Worm (Caenorhabditis elegans) whole organism, L3 larva: ENCODE data around the gene ZC443.2.

Experiments used
- aly-2 ChIP-seq: fragments of 150-350 bp; optimal IDR thresholded peaks from 2 replicates; lab custom pipeline; 2014; ENCODE audit warnings: missing biosample characterization, missing genetic modification characterization
- ama-1 ChIP-seq: fragments of 150-350 bp; optimal IDR thresholded peaks from 2 replicates; lab custom pipeline; 2018
- ceh-28 ChIP-seq: fragments of 150-350 bp; optimal IDR thresholded peaks from 2 replicates; lab custom pipeline; 2014; ENCODE audit warnings: missing biosample characterization, missing genetic modification reagents, missing genetic modification characterization
- ceh-82 ChIP-seq: fragments of 150-350 bp; optimal IDR thresholded peaks from 2 replicates; lab custom pipeline; 2014; ENCODE audit warnings: missing biosample characterization, missing genetic modification characterization
- ceh-9 ChIP-seq: sonication (generic microtip); optimal IDR thresholded peaks from 2 replicates; lab custom pipeline; 2018; ENCODE audit warnings: missing biosample characterization, missing genetic modification characterization
- daf-12 ChIP-seq: fragments of 150-350 bp; optimal IDR thresholded peaks from 2 replicates; lab custom pipeline; 2014; ENCODE audit warnings: missing biosample characterization, missing genetic modification reagents, missing genetic modification characterization
- egl-27 ChIP-seq: sonication (generic microtip); optimal IDR thresholded peaks from 4 replicates; lab custom pipeline; 2017; ENCODE audit warnings: missing biosample characterization, missing genetic modification reagents, missing genetic modification characterization
- egl-5 ChIP-seq: fragments of 150-350 bp; optimal IDR thresholded peaks from 2 replicates; lab custom pipeline; 2017; ENCODE audit warnings: missing biosample characterization, missing genetic modification reagents, missing genetic modification characterization, inconsistent platforms
- elt-1 ChIP-seq: fragments of 150-350 bp; optimal IDR thresholded peaks from 2 replicates; lab custom pipeline; 2014; ENCODE audit warnings: missing biosample characterization, missing genetic modification characterization
- elt-3 ChIP-seq, 3 experiments: fragments of 150-350 bp in 1 of 3; sonication (generic microtip) in 2 of 3; optimal IDR thresholded peaks; 2 replicates in 2 of 3; 4 replicates in 1 of 3; lab custom pipeline; 2014 to 2017; ENCODE audit warnings: missing biosample characterization in 3 of 3, missing genetic modification characterization in 3 of 3
- eor-1 ChIP-seq, 2 experiments: fragments of 150-350 bp; optimal IDR thresholded peaks; 2 replicates each; lab custom pipeline; 2014 to 2018; ENCODE audit warnings: missing biosample characterization in 2 of 2, missing genetic modification characterization in 2 of 2
- fkh-10 ChIP-seq: sonication (generic microtip); optimal IDR thresholded peaks from 2 replicates; lab custom pipeline; 2017; ENCODE audit warnings: missing biosample characterization, missing genetic modification reagents, missing genetic modification characterization
- fkh-2 ChIP-seq: fragments of 150-350 bp; optimal IDR thresholded peaks from 2 replicates; lab custom pipeline; 2014; ENCODE audit warnings: missing biosample characterization, missing genetic modification reagents, missing genetic modification characterization
- fos-1 ChIP-seq: fragments of 150-350 bp; optimal IDR thresholded peaks from 2 replicates; lab custom pipeline; 2014; ENCODE audit warnings: missing biosample characterization, missing genetic modification characterization
- hmg-11 ChIP-seq: sonication (generic microtip); optimal IDR thresholded peaks from 2 replicates; lab custom pipeline; 2016; ENCODE audit warnings: missing genetic modification characterization, missing compliant biosample characterization
- jun-1 ChIP-seq: fragments of 150-350 bp; optimal IDR thresholded peaks from 2 replicates; lab custom pipeline; 2014; ENCODE audit warnings: missing biosample characterization, missing genetic modification reagents, missing genetic modification characterization
- lin-15B ChIP-seq: fragments of 150-350 bp; optimal IDR thresholded peaks from 2 replicates; lab custom pipeline; 2014; ENCODE audit warnings: missing biosample characterization, missing genetic modification characterization
- lin-39 ChIP-seq: fragments of 150-350 bp; optimal IDR thresholded peaks from 2 replicates; lab custom pipeline; 2018; ENCODE audit warnings: missing biosample characterization, missing genetic modification reagents, missing genetic modification characterization
- lsy-12 ChIP-seq: sonication (generic microtip); optimal IDR thresholded peaks from 2 replicates; lab custom pipeline; 2016; ENCODE audit warnings: mild to moderate bottlenecking, missing genetic modification characterization, missing compliant biosample characterization
- nfya-1 ChIP-seq: sonication (generic microtip); optimal IDR thresholded peaks from 2 replicates; lab custom pipeline; 2017; ENCODE audit warnings: missing genetic modification characterization, mild to moderate bottlenecking, missing compliant biosample characterization, antibody characterized with exemption, moderate library complexity; ENCODE audit not compliant: insufficient read depth
- nhr-11 ChIP-seq: fragments of 150-350 bp; optimal IDR thresholded peaks from 2 replicates; lab custom pipeline; 2014; ENCODE audit warnings: missing biosample characterization, missing genetic modification characterization
- nhr-12 ChIP-seq: fragments of 150-350 bp; optimal IDR thresholded peaks from 2 replicates; lab custom pipeline; 2014; ENCODE audit warnings: missing biosample characterization, missing genetic modification characterization
- nhr-23 ChIP-seq: fragments of 150-350 bp; optimal IDR thresholded peaks from 2 replicates; lab custom pipeline; 2014; ENCODE audit warnings: missing biosample characterization, missing genetic modification reagents, missing genetic modification characterization
- nhr-237 ChIP-seq: fragments of 150-350 bp; optimal IDR thresholded peaks from 2 replicates; lab custom pipeline; 2014; ENCODE audit warnings: missing biosample characterization, missing genetic modification characterization
- nhr-28 ChIP-seq: fragments of 150-350 bp; optimal IDR thresholded peaks from 2 replicates; lab custom pipeline; 2014; ENCODE audit warnings: missing biosample characterization, missing genetic modification characterization
- nhr-43 ChIP-seq: sonication (generic microtip); optimal IDR thresholded peaks from 2 replicates; lab custom pipeline; 2016; ENCODE audit warnings: mild to moderate bottlenecking, missing genetic modification characterization, missing compliant biosample characterization; ENCODE audit not compliant: poor library complexity, severe bottlenecking
- nhr-67 ChIP-seq: fragments of 150-350 bp; optimal IDR thresholded peaks from 2 replicates; lab custom pipeline; 2014; ENCODE audit warnings: missing biosample characterization, missing genetic modification characterization
- nhr-76 ChIP-seq: fragments of 150-350 bp; sonication (generic microtip); optimal IDR thresholded peaks from 5 replicates; lab custom pipeline; 2014; ENCODE audit warnings: missing biosample characterization, missing genetic modification characterization
- nhr-77 ChIP-seq: fragments of 150-350 bp; optimal IDR thresholded peaks from 2 replicates; lab custom pipeline; 2014; ENCODE audit warnings: missing biosample characterization, missing genetic modification characterization
- pha-4 ChIP-seq: fragments of 150-350 bp; optimal IDR thresholded peaks from 2 replicates; lab custom pipeline; 2014; ENCODE audit warnings: missing biosample characterization, missing genetic modification reagents, missing genetic modification characterization
- pqm-1 ChIP-seq: fragments of 150-350 bp; optimal IDR thresholded peaks from 2 replicates; lab custom pipeline; 2017; ENCODE audit warnings: missing biosample characterization, missing genetic modification characterization, inconsistent platforms
- sea-2 ChIP-seq: fragments of 150-350 bp; sonication (generic microtip); optimal IDR thresholded peaks from 4 replicates; lab custom pipeline; 2014; ENCODE audit warnings: missing biosample characterization, missing genetic modification reagents, missing genetic modification characterization
- skn-1 ChIP-seq: fragments of 150-350 bp; optimal IDR thresholded peaks from 2 replicates; lab custom pipeline; 2014; ENCODE audit warnings: missing biosample characterization, missing genetic modification characterization
- snpc-4 ChIP-seq: fragments of 150-350 bp; optimal IDR thresholded peaks from 2 replicates; lab custom pipeline; 2014; ENCODE audit warnings: missing biosample characterization, missing genetic modification characterization
- tbx-2 ChIP-seq: sonication (generic microtip); optimal IDR thresholded peaks from 2 replicates; lab custom pipeline; 2016; ENCODE audit warnings: mild to moderate bottlenecking, missing genetic modification characterization, missing compliant biosample characterization
- ztf-11 ChIP-seq: fragments of 150-350 bp; optimal IDR thresholded peaks from 2 replicates; lab custom pipeline; 2014; ENCODE audit warnings: missing biosample characterization, missing genetic modification characterization
- ztf-4 ChIP-seq: fragments of 150-350 bp; optimal IDR thresholded peaks from 2 replicates; lab custom pipeline; 2014; ENCODE audit warnings: missing biosample characterization, missing genetic modification characterization

ZC443.2 gene

DNA sequence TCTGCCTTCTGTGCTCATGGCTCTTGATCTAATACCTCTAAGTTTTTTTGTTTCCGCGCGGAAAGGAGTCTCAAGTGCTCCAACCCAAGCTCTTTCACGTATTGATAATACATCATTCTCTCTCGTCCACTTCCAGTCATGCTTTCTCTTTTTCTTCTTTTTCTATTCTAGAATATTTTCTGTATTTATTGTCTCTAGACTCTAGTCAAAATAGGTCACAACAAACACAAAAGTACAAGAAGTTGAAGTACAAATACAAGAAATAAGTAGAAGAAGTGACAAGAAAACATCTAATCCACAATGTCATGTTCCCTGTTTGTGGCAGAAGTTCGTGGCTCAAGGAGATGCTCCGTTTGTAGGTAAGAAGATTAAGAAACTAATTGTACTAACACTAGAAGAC, 37.8 kb downstream of the ZC443.2 start, which contains the start of gene ZC455.1:
Gene ZC455.1 (plus strand): TSS at position 301 of the 400 bp plus-strand sequence.
- TF ChIP-seq nhr-237 (tag; lab: Kevin White, UChicago), result no peak
- TF ChIP-seq ceh-28, result no peak
- no peak for TF ChIP-seq nhr-12 (tag; lab: Kevin White, UChicago)
- TF ChIP-seq sea-2 (GFP tag; lab: Kevin White, UChicago), result no peak
- no peak for TF ChIP-seq aly-2 (tag; lab: Kevin White, UChicago)
- no peak for TF ChIP-seq nhr-28 (tag; lab: Kevin White, UChicago)
- TF ChIP-seq jun-1 (tag; lab: Kevin White, UChicago), result no peak
- TF ChIP-seq ama-1 (lab: Kevin White, UChicago), result no peak
- no peak for TF ChIP-seq nhr-76 (tag; lab: Kevin White, UChicago)
- no peak for TF ChIP-seq lin-39 (tag; lab: Kevin White, UChicago)
- TF ChIP-seq daf-12 (tag; lab: Kevin White, UChicago), result no peak
- TF ChIP-seq ztf-4 (tag; lab: Kevin White, UChicago), result no peak
- no peak for TF ChIP-seq pha-4 (tag; lab: Kevin White, UChicago)
- no peak for TF ChIP-seq nhr-77 (tag; lab: Kevin White, UChicago)

- TF ChIP-seq nhr-23 (tag; lab: Kevin White, UChicago), result no peak
- TF ChIP-seq ama-1 (lab: Kevin White, UChicago), result no peak
- no peak for TF ChIP-seq nfya-1
- no peak for TF ChIP-seq ceh-28
- no peak for TF ChIP-seq elt-1 (tag; lab: Kevin White, UChicago)
- no peak for TF ChIP-seq nhr-67 (tag; lab: Kevin White, UChicago)
- no peak for TF ChIP-seq ceh-9 (tag; lab: Kevin White, UChicago)
- TF ChIP-seq ztf-11, result no peak
- no peak for TF ChIP-seq aly-2 (tag; lab: Kevin White, UChicago)
- no peak for TF ChIP-seq tbx-2 (tag; lab: Kevin White, UChicago)
- TF ChIP-seq snpc-4, result no peak
- TF ChIP-seq eor-1 (tag; optimal IDR thresholded peaks at IDR 0.05; lab: Kevin White, UChicago), result no peak
- TF ChIP-seq nhr-11 (tag; lab: Kevin White, UChicago), result no peak
- TF ChIP-seq ceh-82, result no peak
- no peak for TF ChIP-seq nhr-237 (tag; lab: Kevin White, UChicago)
- no peak for TF ChIP-seq sea-2 (GFP tag; lab: Kevin White, UChicago)
Measured at ce11 chrV:12768946-12769345, 42.0 kb downstream of the ZC443.2 start, which contains the start of gene srt-43. Gene srt-43, plus strand, starts transcription at chrV:12769246.

- TF ChIP-seq fos-1 (tag; lab: Kevin White, UChicago) (no peak), ztf-4 (tag; lab: Kevin White, UChicago) (no peak), nfya-1 (peak; percentile 78), fkh-10 (GFP tag; lab: Kevin White, UChicago) (no peak), nhr-76 (tag; lab: Kevin White, UChicago) (no peak), nhr-28 (tag; lab: Kevin White, UChicago) (no peak), snpc-4 (no peak), lin-15B (tag; lab: Kevin White, UChicago) (peak; percentile 22), egl-27 (tag; lab: Kevin White, UChicago) (no peak), lin-39 (tag; lab: Kevin White, UChicago) (no peak), pha-4 (tag; lab: Kevin White, UChicago) (peak; percentile 80), skn-1 (tag; lab: Kevin White, UChicago) (no peak), lsy-12 (tag; lab: Kevin White, UChicago) (no peak), nhr-43 (no peak), fkh-2 (tag; lab: Kevin White, UChicago) (no peak), pqm-1 (peak; percentile 2), egl-5 (no peak), elt-3 (tag; optimal IDR thresholded peaks at IDR 0.05; lab: Kevin White, UChicago) (no peak), sea-2 (GFP tag; lab: Kevin White, UChicago) (no peak), hmg-11 (no peak)
Measured at ce11 chrV:12763291-12763995, 47.5 kb downstream of the ZC443.2 start, which contains the start of the genes abcf-1 and scc-3. Gene abcf-1, minus strand, starts transcription at chrV:12763375. Gene scc-3, plus strand, starts transcription at chrV:12763945.
